Worm (Caenorhabditis elegans) whole organism, L1 larva: ENCODE results near the gene nhr-280.

Source experiments
- efl-3 ChIP-seq: fragments of 200-800 bp; sonication (Bioruptor generic); optimal IDR thresholded peaks from 2 replicates; lab custom pipeline; 2018; ENCODE audit warnings: mild to moderate bottlenecking, missing genetic modification characterization, missing compliant biosample characterization
- fkh-4 ChIP-seq: sonication (generic microtip); optimal IDR thresholded peaks from 2 replicates; lab custom pipeline; 2016; ENCODE audit warnings: missing compliant biosample characterization, missing genetic modification characterization, borderline replicate concordance
- nhr-12 ChIP-seq: sonication (generic microtip); optimal IDR thresholded peaks from 2 replicates; lab custom pipeline; 2017; ENCODE audit warnings: missing biosample characterization, missing genetic modification characterization
- tbx-2 ChIP-seq: sonication (generic microtip); optimal IDR thresholded peaks from 2 replicates; lab custom pipeline; 2016; ENCODE audit warnings: missing genetic modification characterization, missing compliant biosample characterization
- ztf-11 ChIP-seq, 2 experiments: sonication (generic microtip); optimal IDR thresholded peaks; 2 replicates each; lab custom pipeline; 2016 to 2017; ENCODE audit warnings: missing genetic modification characterization in 2 of 2, missing biosample characterization in 1 of 2, missing compliant biosample characterization in 1 of 2
- ztf-4 ChIP-seq: fragments of 150-350 bp; optimal IDR thresholded peaks from 2 replicates; lab custom pipeline; 2014; ENCODE audit warnings: missing biosample characterization, missing genetic modification characterization

ce11 chrIII:114603-115002 lies 15.9 kb downstream of the nhr-280 start, which contains the start of gene C29F9.6:
- TF ChIP-seq fkh-4 (tag; lab: Kevin White, UChicago) (no peak), efl-3 (GFP tag; lab: Kevin White, UChicago) (no peak), tbx-2 (tag; lab: Kevin White, UChicago) (no peak), nhr-12 (tag; lab: Kevin White, UChicago) (no peak), ztf-11 (tag; optimal IDR thresholded peaks at IDR 0.05; lab: Kevin White, UChicago) (no peak), ztf-4 (tag; lab: Kevin White, UChicago) (no peak)
